Fruit fly (Drosophila melanogaster): ENCODE measurements around the gene Adgf-A.

DNA sequence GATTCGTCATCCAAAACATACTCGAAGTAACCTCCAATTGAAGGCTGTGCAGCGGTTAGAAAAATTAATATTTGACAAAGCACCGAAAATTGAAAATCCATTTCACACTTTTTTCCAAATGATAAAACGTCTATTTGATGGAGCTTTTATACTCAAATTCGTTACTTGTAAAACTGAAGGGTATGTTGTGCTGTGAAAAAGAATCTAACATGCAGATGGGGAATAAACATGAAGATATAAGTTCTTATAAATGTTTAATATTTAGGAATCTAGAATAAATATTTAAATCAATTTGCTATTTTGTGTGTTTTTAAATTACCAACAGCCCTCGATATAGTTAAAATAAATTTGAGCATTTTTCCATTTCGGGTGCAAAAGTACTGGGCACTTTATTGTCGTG, 44.2 kb downstream of the Adgf-A start, which contains the start of gene CheB74a:
- no peak for TF ChIP-seq ttk (optimal IDR thresholded peaks at IDR 0.05)
- no peak for TF ChIP-seq h (optimal IDR thresholded peaks at IDR 0.05)
- no peak for TF ChIP-seq psq (optimal IDR thresholded peaks at IDR 0.05)
- TF ChIP-seq Sin3A (optimal IDR thresholded peaks at IDR 0.05), result no peak

All from Kc167 (cell line).